Worm (Caenorhabditis elegans) whole organism, L4 larva: Measurements from ENCODE around the gene C25E10.12.

Source experiments
- D1046.2 ChIP-seq: fragments of 200-800 bp; sonication (Bioruptor generic); IDR thresholded peaks from 2 replicates; pipeline ENCODE4 v1.3.6; 2022; ENCODE audit warnings: missing genetic modification characterization, missing compliant biosample characterization
- F26F4.8 ChIP-seq: fragments of 200-800 bp; sonication (Bioruptor generic); conservative IDR thresholded peaks from 2 replicates; pipeline ENCODE4 v1.3.6; 2022; ENCODE audit warnings: missing genetic modification characterization, missing compliant biosample characterization
- F37D6.2 ChIP-seq: sonication (generic microtip); optimal IDR thresholded peaks from 2 replicates; lab custom pipeline; 2016; ENCODE audit warnings: mild to moderate bottlenecking, missing genetic modification characterization, missing compliant biosample characterization
- R02D3.7 ChIP-seq: fragments of 150-350 bp; sonication (generic microtip); optimal IDR thresholded peaks from 3 replicates; lab custom pipeline; 2014; ENCODE audit warnings: missing biosample characterization, missing genetic modification characterization
- T20F7.1 ChIP-seq: fragments of 200-800 bp; sonication (Bioruptor generic); optimal IDR thresholded peaks from 2 replicates; lab custom pipeline; 2018; ENCODE audit warnings: mild to moderate bottlenecking, missing genetic modification characterization, missing compliant biosample characterization
- T26A8.4 ChIP-seq: fragments of 200-800 bp; sonication (Bioruptor generic); IDR thresholded peaks from 2 replicates; pipeline ENCODE4 v1.3.6; 2022; ENCODE audit warnings: missing genetic modification characterization, missing compliant biosample characterization
- Y48G9A.11 ChIP-seq: fragments of 200-800 bp; sonication (Bioruptor generic); IDR thresholded peaks from 2 replicates; pipeline ENCODE4 v1.3.6; 2022; ENCODE audit warnings: missing genetic modification reagents, missing genetic modification characterization, missing compliant biosample characterization
- ZK546.5 ChIP-seq, 2 experiments: sonication (generic microtip); optimal IDR thresholded peaks; 2 replicates each; lab custom pipeline; 2017; ENCODE audit warnings: missing biosample characterization in 2 of 2, missing genetic modification characterization in 2 of 2
- aly-2 ChIP-seq: sonication (generic microtip); optimal IDR thresholded peaks from 2 replicates; lab custom pipeline; 2018; ENCODE audit warnings: missing biosample characterization, missing genetic modification characterization
- ama-1 ChIP-seq: fragments of 150-350 bp; optimal IDR thresholded peaks from 2 replicates; lab custom pipeline; 2014; ENCODE audit warnings: inconsistent platforms, mixed read lengths
- arid-1 ChIP-seq: fragments of 200-800 bp; sonication (Bioruptor generic); conservative IDR thresholded peaks from 2 replicates; pipeline ENCODE4 v1.3.6; 2022; ENCODE audit warnings: missing genetic modification reagents, missing genetic modification characterization, missing compliant biosample characterization
- ceh-20 ChIP-seq: fragments of 200-800 bp; sonication (Bioruptor generic); IDR thresholded peaks from 2 replicates; pipeline ENCODE4 v1.3.6; 2022; ENCODE audit warnings: missing genetic modification reagents, missing genetic modification characterization, missing compliant biosample characterization
- ceh-28 ChIP-seq: fragments of 150-350 bp; optimal IDR thresholded peaks from 2 replicates; lab custom pipeline; 2014; ENCODE audit warnings: missing biosample characterization, missing genetic modification reagents, missing genetic modification characterization
- ceh-44 ChIP-seq: fragments of 200-800 bp; sonication (Bioruptor generic); IDR thresholded peaks from 2 replicates; pipeline ENCODE4 v1.3.6; 2022; ENCODE audit warnings: missing genetic modification reagents, missing genetic modification characterization, missing compliant biosample characterization
- ceh-62 ChIP-seq: sonication (generic microtip); optimal IDR thresholded peaks from 2 replicates; lab custom pipeline; 2017; ENCODE audit warnings: missing biosample characterization, missing genetic modification characterization
- ces-1 ChIP-seq: fragments of 150-350 bp; sonication (generic microtip); optimal IDR thresholded peaks from 4 replicates; lab custom pipeline; 2014; ENCODE audit warnings: missing biosample characterization, missing genetic modification reagents, missing genetic modification characterization
- daf-12 ChIP-seq: fragments of 150-350 bp; optimal IDR thresholded peaks from 2 replicates; lab custom pipeline; 2014; ENCODE audit warnings: missing biosample characterization, missing genetic modification reagents, missing genetic modification characterization
- dmd-6 ChIP-seq: fragments of 200-800 bp; sonication (Bioruptor generic); IDR thresholded peaks from 2 replicates; pipeline ENCODE4 v1.3.6; 2022; ENCODE audit warnings: missing genetic modification reagents, missing genetic modification characterization, missing compliant biosample characterization
- gei-8 ChIP-seq: fragments of 200-800 bp; sonication (Bioruptor generic); optimal IDR thresholded peaks from 2 replicates; lab custom pipeline; 2018; ENCODE audit warnings: mild to moderate bottlenecking, missing genetic modification characterization, missing compliant biosample characterization
- hif-1 ChIP-seq, 2 experiments: sonication (generic microtip); optimal IDR thresholded peaks; 2 replicates each; lab custom pipeline; 2016 to 2017; ENCODE audit warnings: missing compliant biosample characterization in 2 of 2, missing genetic modification characterization in 2 of 2, missing genetic modification reagents in 2 of 2, missing genotype in 2 of 2, mild to moderate bottlenecking in 1 of 2
- hlh-11 ChIP-seq: fragments of 200-800 bp; sonication (Bioruptor generic); optimal IDR thresholded peaks from 2 replicates; lab custom pipeline; 2018; ENCODE audit warnings: mild to moderate bottlenecking, missing genetic modification characterization, missing compliant biosample characterization
- hlh-30 ChIP-seq: sonication (generic microtip); optimal IDR thresholded peaks from 2 replicates; lab custom pipeline; 2017; ENCODE audit warnings: antibody characterized with exemption, mild to moderate bottlenecking, missing genetic modification characterization, missing compliant biosample characterization; ENCODE audit not compliant: insufficient read depth
- hmg-1.1 ChIP-seq: fragments of 200-800 bp; sonication (Bioruptor generic); IDR thresholded peaks from 2 replicates; pipeline ENCODE4 v1.3.6; 2022; ENCODE audit warnings: missing genetic modification reagents, missing genetic modification characterization, missing compliant biosample characterization
- lim-7 ChIP-seq: fragments of 200-800 bp; sonication (Bioruptor generic); IDR thresholded peaks from 2 replicates; pipeline ENCODE4 v1.3.6; 2022; ENCODE audit warnings: missing genetic modification characterization, missing compliant biosample characterization
- lin-1 ChIP-seq: fragments of 200-800 bp; sonication (Bioruptor generic); IDR thresholded peaks from 2 replicates; pipeline ENCODE4 v1.3.6; 2022; ENCODE audit warnings: missing genetic modification reagents, missing genetic modification characterization, missing compliant biosample characterization
- lin-13 ChIP-seq: fragments of 150-350 bp; optimal IDR thresholded peaks from 2 replicates; lab custom pipeline; 2014; ENCODE audit warnings: missing biosample characterization, missing genetic modification reagents, missing genetic modification characterization
- lin-15B ChIP-seq: fragments of 150-350 bp; sonication (generic microtip); optimal IDR thresholded peaks from 3 replicates; lab custom pipeline; 2014; ENCODE audit warnings: missing biosample characterization, missing genetic modification characterization
- lin-38 ChIP-seq: fragments of 200-800 bp; sonication (Bioruptor generic); IDR thresholded peaks from 2 replicates; pipeline ENCODE4 v1.3.6; 2022; ENCODE audit warnings: missing genetic modification reagents, missing genetic modification characterization, missing compliant biosample characterization
- madf-9 ChIP-seq: fragments of 200-800 bp; sonication (Bioruptor generic); conservative IDR thresholded peaks from 2 replicates; pipeline ENCODE4 v1.3.6; 2022; ENCODE audit warnings: missing genetic modification reagents, missing genetic modification characterization, missing compliant biosample characterization
- mxl-2 ChIP-seq: fragments of 200-800 bp; sonication (Bioruptor generic); conservative IDR thresholded peaks from 2 replicates; pipeline ENCODE4 v1.3.6; 2022; ENCODE audit warnings: missing genetic modification reagents, missing genetic modification characterization, missing compliant biosample characterization
- mxl-3 ChIP-seq: fragments of 200-800 bp; sonication (Bioruptor generic); optimal IDR thresholded peaks from 2 replicates; lab custom pipeline; 2018; ENCODE audit warnings: mild to moderate bottlenecking, missing genetic modification characterization, missing compliant biosample characterization
- nhr-10 ChIP-seq: fragments of 150-350 bp; optimal IDR thresholded peaks from 2 replicates; lab custom pipeline; 2014; ENCODE audit warnings: missing biosample characterization, missing genetic modification characterization
- nhr-102 ChIP-seq: sonication (generic microtip); optimal IDR thresholded peaks from 2 replicates; lab custom pipeline; 2016; ENCODE audit warnings: mild to moderate bottlenecking, missing genetic modification characterization, moderate library complexity, missing compliant biosample characterization
- nhr-11 ChIP-seq: fragments of 150-350 bp; optimal IDR thresholded peaks from 2 replicates; lab custom pipeline; 2014; ENCODE audit warnings: missing biosample characterization, missing genetic modification characterization
- nhr-111 ChIP-seq: fragments of 200-800 bp; sonication (Bioruptor generic); optimal IDR thresholded peaks from 2 replicates; lab custom pipeline; 2018; ENCODE audit warnings: mild to moderate bottlenecking, missing genetic modification characterization, missing compliant biosample characterization
- nhr-237 ChIP-seq: sonication (generic microtip); optimal IDR thresholded peaks from 2 replicates; lab custom pipeline; 2017; ENCODE audit warnings: missing biosample characterization, missing genetic modification characterization
- nhr-25 ChIP-seq: sonication (generic microtip); optimal IDR thresholded peaks from 2 replicates; lab custom pipeline; 2017; ENCODE audit warnings: missing genetic modification characterization, mild to moderate bottlenecking, missing compliant biosample characterization, antibody characterized with exemption, moderate library complexity, borderline replicate concordance; ENCODE audit not compliant: insufficient read depth
- nhr-28 ChIP-seq: fragments of 150-350 bp; optimal IDR thresholded peaks from 2 replicates; lab custom pipeline; 2014; ENCODE audit warnings: missing biosample characterization, missing genetic modification characterization
- nhr-48 ChIP-seq: sonication (generic microtip); optimal IDR thresholded peaks from 2 replicates; lab custom pipeline; 2016; ENCODE audit warnings: mild to moderate bottlenecking, missing genetic modification characterization, missing compliant biosample characterization
- nhr-76 ChIP-seq: fragments of 150-350 bp; optimal IDR thresholded peaks from 2 replicates; lab custom pipeline; 2014; ENCODE audit warnings: missing biosample characterization, missing genetic modification characterization
- set-16 ChIP-seq: fragments of 200-800 bp; sonication (Bioruptor generic); IDR thresholded peaks from 2 replicates; pipeline ENCODE4 v1.3.6; 2022; ENCODE audit warnings: missing genetic modification reagents, missing genetic modification characterization, missing compliant biosample characterization
- snpc-1.2 ChIP-seq: fragments of 200-800 bp; sonication (Bioruptor generic); IDR thresholded peaks from 2 replicates; pipeline ENCODE4 v1.3.6; 2022; ENCODE audit warnings: missing genetic modification reagents, missing genetic modification characterization, missing compliant biosample characterization
- snpc-4 ChIP-seq: fragments of 150-350 bp; optimal IDR thresholded peaks from 2 replicates; lab custom pipeline; 2014; ENCODE audit warnings: missing biosample characterization, missing genetic modification characterization
- tra-1 ChIP-seq: fragments of 200-800 bp; sonication (Bioruptor generic); IDR thresholded peaks from 2 replicates; pipeline ENCODE4 v1.3.6; 2022; ENCODE audit warnings: missing genetic modification reagents, missing genetic modification characterization, missing compliant biosample characterization
- unc-39 ChIP-seq: sonication (generic microtip); optimal IDR thresholded peaks from 2 replicates; lab custom pipeline; 2017; ENCODE audit warnings: missing biosample characterization, missing genetic modification characterization
- unc-62 ChIP-seq, 3 experiments: fragments of 150-350 bp in 1 of 3; sonication (generic microtip); optimal IDR thresholded peaks in 2 of 3; peaks in 1 of 3; 1 replicate in 1 of 3; 2 replicates in 2 of 3; lab custom pipeline; 2014 to 2017; ENCODE audit warnings: missing biosample characterization in 3 of 3, missing genetic modification characterization in 3 of 3, missing genetic modification reagents in 3 of 3, missing genotype in 1 of 3
- zfp-2 ChIP-seq: sonication (generic microtip); optimal IDR thresholded peaks from 2 replicates; lab custom pipeline; 2016; ENCODE audit warnings: mild to moderate bottlenecking, missing genetic modification characterization, missing compliant biosample characterization
- zfp-3 ChIP-seq: fragments of 200-800 bp; sonication (Bioruptor generic); conservative IDR thresholded peaks from 2 replicates; pipeline ENCODE4 v1.3.6; 2022; ENCODE audit warnings: missing genetic modification reagents, missing genetic modification characterization, missing compliant biosample characterization
- zip-11 ChIP-seq: fragments of 200-800 bp; sonication (Bioruptor generic); IDR thresholded peaks from 2 replicates; pipeline ENCODE4 v1.3.6; 2022; ENCODE audit warnings: missing genetic modification characterization, missing compliant biosample characterization

C25E10.12 gene

DNA sequence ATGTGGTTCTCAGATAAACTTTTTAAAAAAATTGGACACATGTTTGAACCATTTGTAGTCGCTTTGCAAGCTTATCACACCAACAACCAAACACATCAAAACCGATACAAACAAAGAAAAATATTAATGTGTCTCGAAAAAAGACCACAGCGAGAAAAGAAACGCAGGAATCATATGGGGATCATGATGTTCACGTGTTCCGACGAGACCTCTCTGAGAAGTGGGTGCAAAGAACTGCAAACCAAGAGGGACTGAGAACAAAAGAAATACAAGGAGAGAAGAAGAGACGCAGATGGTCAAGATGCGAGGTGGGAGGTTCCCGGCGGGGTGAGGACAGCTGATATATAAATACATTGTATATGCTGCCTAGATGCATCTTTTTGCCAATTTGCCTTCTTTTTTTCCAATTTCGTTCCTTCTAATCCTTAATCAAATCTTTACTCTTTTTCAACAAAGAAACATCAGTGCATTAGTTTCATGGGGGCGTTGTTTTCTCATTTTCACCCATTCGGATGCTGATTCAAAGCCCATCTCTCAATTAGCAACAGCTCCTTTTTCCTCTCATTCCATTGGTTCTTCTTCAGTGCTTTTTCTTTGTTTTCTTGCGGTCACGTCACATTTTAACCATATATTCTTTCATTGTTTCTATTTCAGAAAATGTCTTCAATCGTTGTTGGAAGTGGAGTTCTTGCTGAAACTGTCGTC is 33.5 kb upstream of the C25E10.12 start, which contains the start of gene F21C10.10 (continued):
- TF ChIP-seq ama-1 (lab: Kevin White, UChicago) = no peak
- TF ChIP-seq madf-9 (GFP tag; lab: Robert Waterston, UW) = peak; percentile 46; the same call in 1 of the 2 replicates
- no peak for TF ChIP-seq F26F4.8 (GFP tag; lab: Robert Waterston, UW)
- peak; percentile 92 for TF ChIP-seq ceh-20 (GFP tag; lab: Robert Waterston, UW)
- TF ChIP-seq hlh-11 (tag; lab: Kevin White, UChicago) = peak; percentile 99
- TF ChIP-seq nhr-25 (tag; lab: Kevin White, UChicago) = peak; percentile 59
- TF ChIP-seq unc-62 (GFP tag; optimal IDR thresholded peaks at IDR 0.05 in 1 of 2; lab: Kevin White, UChicago) = peak in 1 of 2 experiments; percentile 98
- TF ChIP-seq unc-62 (tag; optimal IDR thresholded peaks at IDR 0.05; lab: Kevin White, UChicago) = no peak
- TF ChIP-seq lin-13 (GFP tag; lab: Kevin White, UChicago) = peak; percentile 50
- peak; percentile 98 for TF ChIP-seq nhr-28 (tag; lab: Kevin White, UChicago)
- peak; percentile 93 for TF ChIP-seq mxl-3 (GFP tag; lab: Kevin White, UChicago)
- TF ChIP-seq nhr-11 = peak; percentile 87
- TF ChIP-seq zip-11 (GFP tag; lab: Robert Waterston, UW) = no peak
- no peak for TF ChIP-seq ceh-62 (tag; lab: Kevin White, UChicago)
- TF ChIP-seq zfp-2 (tag; lab: Kevin White, UChicago) = no peak
- TF ChIP-seq hif-1 (tag; optimal IDR thresholded peaks at IDR 0.05; lab: Kevin White, UChicago) = peak; percentile 41 to 73
- peak; percentile 66 for TF ChIP-seq T26A8.4 (GFP tag; lab: Robert Waterston, UW)
- no peak for TF ChIP-seq Y48G9A.11 (GFP tag; lab: Robert Waterston, UW)
- TF ChIP-seq ceh-28 (tag; lab: Kevin White, UChicago) = no peak
- TF ChIP-seq ces-1 (GFP tag; lab: Kevin White, UChicago) = no peak
- TF ChIP-seq mxl-2 (GFP tag; lab: Robert Waterston, UW) = peak; percentile 98
- TF ChIP-seq ZK546.5 (tag; optimal IDR thresholded peaks at IDR 0.05; lab: Kevin White, UChicago) = no peak
- peak; percentile 94 for TF ChIP-seq tra-1 (GFP tag; lab: Robert Waterston, UW)
- TF ChIP-seq snpc-4 (tag; lab: Kevin White, UChicago) = no peak
- TF ChIP-seq hlh-30 (tag; lab: Kevin White, UChicago) = peak; percentile 99
- no peak for TF ChIP-seq snpc-1.2
- peak; percentile 85 for TF ChIP-seq nhr-10 (tag; lab: Kevin White, UChicago)
- TF ChIP-seq F37D6.2 = no peak
- TF ChIP-seq D1046.2 (GFP tag; lab: Robert Waterston, UW) = no peak
- no peak for TF ChIP-seq daf-12
- TF ChIP-seq nhr-102 = peak; percentile 93
- peak; percentile 99 for TF ChIP-seq dmd-6 (GFP tag; lab: Robert Waterston, UW)
- TF ChIP-seq lin-1 = peak; percentile 62; the same call in 1 of the 2 replicates
- TF ChIP-seq zfp-3 (GFP tag; lab: Robert Waterston, UW) = peak; percentile 40; the same call in 1 of the 2 replicates
- TF ChIP-seq lim-7 (GFP tag; lab: Robert Waterston, UW) = no peak
- 0 out of 2 replicates have a peak, but pooled peaks have one; percentile 8 for TF ChIP-seq arid-1 (GFP tag; lab: Robert Waterston, UW)
- TF ChIP-seq aly-2 (tag; lab: Kevin White, UChicago) = no peak
- no peak for TF ChIP-seq unc-39
- no peak for TF ChIP-seq ceh-44 (GFP tag; lab: Robert Waterston, UW)
- peak; percentile 45 for TF ChIP-seq lin-38 (GFP tag; lab: Robert Waterston, UW)
- TF ChIP-seq lin-15B = no peak
- no peak for TF ChIP-seq nhr-237 (tag; lab: Kevin White, UChicago)
- TF ChIP-seq R02D3.7 (tag; lab: Kevin White, UChicago) = no peak
- peak; percentile 63 for TF ChIP-seq hmg-1.1 (GFP tag; lab: Robert Waterston, UW)
- TF ChIP-seq set-16 (GFP tag; lab: Robert Waterston, UW) = peak; percentile 59
- TF ChIP-seq nhr-111 (GFP tag; lab: Kevin White, UChicago) = no peak
- TF ChIP-seq nhr-48 (tag; lab: Kevin White, UChicago) = peak; percentile 99
- TF ChIP-seq T20F7.1 (GFP tag; lab: Kevin White, UChicago) = peak; percentile 68
- peak; percentile 87 for TF ChIP-seq nhr-76 (tag; lab: Kevin White, UChicago)
- TF ChIP-seq gei-8 = peak; percentile 98
